Fruit fly (Drosophila melanogaster) whole organism, embryonic: ENCODE measurements around the gene Jupiter.

Experiments used
- Atf-2 ChIP-seq: fragments of 200-800 bp; sonication (Bioruptor generic); optimal IDR thresholded peaks from 2 replicates; lab custom pipeline; 2016; ENCODE audit warnings: missing biosample characterization, missing genetic modification characterization
- CG10321 ChIP-seq: fragments of 200-800 bp; sonication (Bioruptor generic); IDR thresholded peaks from 2 replicates; pipeline ENCODE4 v1.3.6; 2022; ENCODE audit warnings: missing biosample characterization, missing genetic modification characterization
- CG11085 ChIP-seq: fragments of 200-800 bp; sonication (Bioruptor generic); IDR thresholded peaks from 2 replicates; pipeline ENCODE4 v1.3.6; 2022; ENCODE audit warnings: missing biosample characterization, missing genetic modification characterization
- CG11398 ChIP-seq: fragments of 200-800 bp; sonication (Bioruptor generic); optimal IDR thresholded peaks from 2 replicates; lab custom pipeline; 2016; ENCODE audit warnings: missing biosample characterization, missing genetic modification characterization
- CG11560 ChIP-seq: fragments of 200-800 bp; sonication (Bioruptor generic); IDR thresholded peaks from 3 replicates; pipeline ENCODE4 v1.3.6; 2022; ENCODE audit warnings: missing biosample characterization, missing genetic modification characterization
- CG13624 ChIP-seq: fragments of 200-800 bp; sonication (Bioruptor generic); optimal IDR thresholded peaks from 2 replicates; lab custom pipeline; 2016; ENCODE audit warnings: missing biosample characterization, missing genetic modification characterization
- CG1529 ChIP-seq: fragments of 200-800 bp; sonication (Bioruptor generic); optimal IDR thresholded peaks from 3 replicates; lab custom pipeline; 2018; ENCODE audit warnings: missing biosample characterization, missing genetic modification characterization
- CG15601 ChIP-seq: fragments of 200-800 bp; sonication (Bioruptor generic); optimal IDR thresholded peaks from 3 replicates; lab custom pipeline; 2019; ENCODE audit warnings: missing biosample characterization, mild to moderate bottlenecking, missing genetic modification characterization, moderate library complexity
- CG15696 ChIP-seq: fragments of 200-800 bp; sonication (Bioruptor generic); optimal IDR thresholded peaks from 2 replicates; lab custom pipeline; 2019; ENCODE audit warnings: missing biosample characterization, mild to moderate bottlenecking, missing genetic modification characterization, moderate library complexity
- CG18262 ChIP-seq: fragments of 200-800 bp; optimal IDR thresholded peaks from 3 replicates; lab custom pipeline; 2019; ENCODE audit warnings: missing biosample characterization, mild to moderate bottlenecking, missing genetic modification characterization, moderate library complexity
- CG2120 ChIP-seq: fragments of 200-800 bp; sonication (Bioruptor generic); optimal IDR thresholded peaks from 3 replicates; lab custom pipeline; 2016; ENCODE audit warnings: missing biosample characterization, missing genetic modification characterization
- CG3281 ChIP-seq: fragments of 200-800 bp; sonication (Bioruptor generic); optimal IDR thresholded peaks from 3 replicates; lab custom pipeline; 2017; ENCODE audit warnings: missing biosample characterization, mild to moderate bottlenecking, missing genetic modification characterization
- CG33557 ChIP-seq: fragments of 200-800 bp; sonication (Bioruptor generic); optimal IDR thresholded peaks from 2 replicates; lab custom pipeline; 2019; ENCODE audit warnings: missing biosample characterization, mild to moderate bottlenecking, missing genetic modification characterization, moderate library complexity
- CG3847 ChIP-seq: fragments of 200-800 bp; sonication (Bioruptor generic); IDR thresholded peaks from 2 replicates; pipeline ENCODE4 v1.3.6; 2022; ENCODE audit warnings: missing biosample characterization, missing genetic modification characterization
- CG5953 ChIP-seq: fragments of 200-800 bp; sonication (Bioruptor generic); IDR thresholded peaks from 2 replicates; pipeline ENCODE4 v1.3.6; 2022; ENCODE audit warnings: missing biosample characterization, missing genetic modification characterization
- CG6254 ChIP-seq: fragments of 200-800 bp; sonication (Bioruptor generic); optimal IDR thresholded peaks from 3 replicates; lab custom pipeline; 2017; ENCODE audit warnings: mild to moderate bottlenecking, missing biosample characterization, missing genetic modification reagents, missing genetic modification characterization
- CG9932 ChIP-seq: fragments of 200-800 bp; sonication (Bioruptor generic); IDR thresholded peaks from 2 replicates; pipeline ENCODE4 v1.3.6; 2022; ENCODE audit warnings: missing biosample characterization, missing genetic modification characterization
- CkIIα-i1 ChIP-seq: fragments of 200-800 bp; sonication (Bioruptor generic); IDR thresholded peaks from 2 replicates; pipeline ENCODE4 v1.3.6; 2022; ENCODE audit warnings: missing biosample characterization, missing genetic modification characterization
- Deaf1 ChIP-seq: fragments of 200-800 bp; optimal IDR thresholded peaks from 3 replicates; lab custom pipeline; 2019; ENCODE audit warnings: missing biosample characterization, mild to moderate bottlenecking, missing genetic modification characterization, moderate library complexity
- E2f2 ChIP-seq: fragments of 200-800 bp; sonication (Bioruptor generic); IDR thresholded peaks from 2 replicates; pipeline ENCODE4 v1.3.6; 2022; ENCODE audit warnings: missing biosample characterization, missing genetic modification characterization
- Lim3 ChIP-seq: fragments of 200-800 bp; sonication (Bioruptor generic); IDR thresholded peaks from 2 replicates; pipeline ENCODE4 v1.3.6; 2022; ENCODE audit warnings: missing biosample characterization, missing genetic modification characterization
- NC2α ChIP-seq: fragments of 200-800 bp; sonication (Bioruptor generic); optimal IDR thresholded peaks from 2 replicates; lab custom pipeline; 2016; ENCODE audit warnings: missing biosample characterization, missing genetic modification characterization
- Optix ChIP-seq: fragments of 200-800 bp; sonication (Bioruptor generic); IDR thresholded peaks from 3 replicates; pipeline ENCODE4 v1.3.6; 2022; ENCODE audit warnings: missing biosample characterization, missing genetic modification characterization
- Spps ChIP-seq: fragments of 200-800 bp; sonication (Bioruptor generic); optimal IDR thresholded peaks from 2 replicates; lab custom pipeline; 2018; ENCODE audit warnings: missing biosample characterization, mild to moderate bottlenecking, missing genetic modification characterization
- Ssrp ChIP-seq: fragments of 200-800 bp; sonication (Bioruptor generic); optimal IDR thresholded peaks from 2 replicates; lab custom pipeline; 2018; ENCODE audit warnings: missing biosample characterization, mild to moderate bottlenecking, missing genetic modification characterization, moderate library complexity
- Xbp1 ChIP-seq: fragments of 200-800 bp; sonication (Bioruptor generic); optimal IDR thresholded peaks from 3 replicates; lab custom pipeline; 2016; ENCODE audit warnings: missing biosample characterization, mild to moderate bottlenecking, missing genetic modification characterization
- ac ChIP-seq: fragments of 200-800 bp; sonication (Bioruptor generic); optimal IDR thresholded peaks from 3 replicates; lab custom pipeline; 2017; ENCODE audit warnings: missing biosample characterization, mild to moderate bottlenecking, missing genetic modification characterization
- amos ChIP-seq: fragments of 200-800 bp; sonication (Bioruptor generic); IDR thresholded peaks from 2 replicates; pipeline ENCODE4 v1.3.6; 2022; ENCODE audit warnings: missing biosample characterization, missing genetic modification characterization; ENCODE audit not compliant: partially characterized antibody
- ase ChIP-seq: fragments of 200-800 bp; sonication (Bioruptor generic); IDR thresholded peaks from 3 replicates; pipeline ENCODE4 v1.3.6; 2022; ENCODE audit warnings: missing biosample characterization, missing genetic modification characterization
- chinmo ChIP-seq: fragments of 200-800 bp; sonication (Bioruptor generic); IDR thresholded peaks from 4 replicates; pipeline ENCODE4 v1.3.6; 2022; ENCODE audit warnings: missing biosample characterization, missing genetic modification characterization; ENCODE audit not compliant: partially characterized antibody
- ci ChIP-seq: fragments of 200-800 bp; sonication (Bioruptor generic); IDR thresholded peaks from 3 replicates; pipeline ENCODE4 v1.3.6; 2022; ENCODE audit warnings: missing biosample characterization, missing genetic modification characterization
- corto ChIP-seq: fragments of 200-800 bp; sonication (Bioruptor generic); optimal IDR thresholded peaks from 2 replicates; lab custom pipeline; 2016; ENCODE audit warnings: missing biosample characterization, mild to moderate bottlenecking, missing genetic modification characterization, moderate library complexity
- dpn ChIP-seq, 2 experiments: fragments of 200-800 bp; sonication (Bioruptor generic); optimal IDR thresholded peaks; 3 replicates each; lab custom pipeline; 2016; ENCODE audit warnings: missing biosample characterization in 2 of 2, missing genetic modification characterization in 2 of 2
- en ChIP-seq: fragments of 200-800 bp; sonication (Bioruptor generic); optimal IDR thresholded peaks from 2 replicates; lab custom pipeline; 2016; ENCODE audit warnings: missing biosample characterization, missing genetic modification characterization
- exex ChIP-seq: fragments of 200-800 bp; sonication (Bioruptor generic); optimal IDR thresholded peaks from 4 replicates; lab custom pipeline; 2018; ENCODE audit warnings: missing biosample characterization, mild to moderate bottlenecking, missing genetic modification characterization, moderate library complexity
- eyg ChIP-seq: fragments of 200-800 bp; sonication (Bioruptor generic); optimal IDR thresholded peaks from 3 replicates; lab custom pipeline; 2016; ENCODE audit warnings: missing biosample characterization, missing genetic modification characterization
- fd102C ChIP-seq: fragments of 200-800 bp; sonication (Bioruptor generic); optimal IDR thresholded peaks from 2 replicates; lab custom pipeline; 2018; ENCODE audit warnings: missing biosample characterization, mild to moderate bottlenecking, missing genetic modification characterization, moderate library complexity
- inv ChIP-seq: fragments of 200-800 bp; sonication (Bioruptor generic); IDR thresholded peaks from 2 replicates; pipeline ENCODE4 v1.3.6; 2022; ENCODE audit warnings: missing biosample characterization, missing genetic modification characterization; ENCODE audit not compliant: partially characterized antibody
- jing ChIP-seq: fragments of 200-800 bp; sonication (Bioruptor generic); optimal IDR thresholded peaks from 2 replicates; lab custom pipeline; 2018; ENCODE audit warnings: missing biosample characterization, mild to moderate bottlenecking, missing genetic modification characterization
- jumu ChIP-seq: fragments of 200-800 bp; sonication (Bioruptor generic); optimal IDR thresholded peaks from 3 replicates; lab custom pipeline; 2016; ENCODE audit warnings: missing biosample characterization, missing genetic modification characterization
- kay ChIP-seq: fragments of 200-800 bp; sonication (Bioruptor generic); optimal IDR thresholded peaks from 2 replicates; lab custom pipeline; 2016; ENCODE audit warnings: missing biosample characterization, missing genetic modification characterization
- lab ChIP-seq: fragments of 200-800 bp; sonication (Bioruptor generic); optimal IDR thresholded peaks from 3 replicates; lab custom pipeline; 2017; ENCODE audit warnings: missing biosample characterization, missing genetic modification characterization, mild to moderate bottlenecking, moderate library complexity, missing genetic modification reagents
- lbe ChIP-seq: fragments of 200-800 bp; sonication (Bioruptor generic); optimal IDR thresholded peaks from 2 replicates; lab custom pipeline; 2016; ENCODE audit warnings: missing biosample characterization, mild to moderate bottlenecking, missing genetic modification characterization
- peb ChIP-seq: fragments of 200-800 bp; sonication (Bioruptor generic); IDR thresholded peaks from 2 replicates; pipeline ENCODE4 v1.3.6; 2022; ENCODE audit warnings: missing biosample characterization, missing genetic modification characterization
- phol ChIP-seq: fragments of 200-800 bp; sonication (Bioruptor generic); optimal IDR thresholded peaks from 3 replicates; lab custom pipeline; 2018; ENCODE audit warnings: missing biosample characterization, mild to moderate bottlenecking, missing genetic modification characterization, moderate library complexity
- slou ChIP-seq: fragments of 200-800 bp; sonication (Bioruptor generic); optimal IDR thresholded peaks from 3 replicates; lab custom pipeline; 2016; ENCODE audit warnings: missing biosample characterization, missing genetic modification characterization
- slp2 ChIP-seq: fragments of 200-800 bp; sonication (Bioruptor generic); optimal IDR thresholded peaks from 2 replicates; lab custom pipeline; 2016; ENCODE audit warnings: missing biosample characterization, missing genetic modification characterization
- vfl ChIP-seq: fragments of 200-800 bp; sonication (Bioruptor generic); optimal IDR thresholded peaks from 2 replicates; lab custom pipeline; 2016; ENCODE audit warnings: missing biosample characterization, missing genetic modification characterization

Jupiter gene

dm6 chr3R:11656614-11657216, 37.0 kb upstream of the Jupiter start (continued):
- peak; percentile 98 for TF ChIP-seq CG9932
- TF ChIP-seq CG3847 (GFP tag; lab: Robert Waterston, UW): peak; percentile 97
- TF ChIP-seq CG10321 (GFP tag; lab: Robert Waterston, UW): peak; percentile 82
- peak; percentile 98 for TF ChIP-seq lab (GFP tag; lab: Kevin White, UChicago)
- TF ChIP-seq slou (GFP tag; lab: Kevin White, UChicago): peak; percentile 93
- peak; percentile 98 for TF ChIP-seq ci (GFP tag; lab: Robert Waterston, UW)
- TF ChIP-seq Atf-2 (GFP tag; lab: Kevin White, UChicago): peak; percentile 93
- TF ChIP-seq dpn (GFP tag; optimal IDR thresholded peaks at IDR 0.05; lab: Kevin White, UChicago): peak; percentile 96 to 97
- peak; percentile 79 for TF ChIP-seq exex (tag; lab: Kevin White, UChicago)
- peak; percentile 95 for TF ChIP-seq CG3281 (GFP tag; lab: Kevin White, UChicago)
- TF ChIP-seq CG6254: peak; percentile 84
- TF ChIP-seq CG15601 (tag; lab: Kevin White, UChicago): peak; percentile 94

- TF ChIP-seq peb: peak; percentile 93
- TF ChIP-seq Xbp1 (GFP tag; lab: Kevin White, UChicago): peak; percentile 96
- peak; percentile 94 for TF ChIP-seq phol
- TF ChIP-seq eyg (GFP tag; lab: Kevin White, UChicago): peak; percentile 56
- TF ChIP-seq CG5953: peak; percentile 98
- TF ChIP-seq jing: peak; percentile 88
- TF ChIP-seq CG33557: peak; percentile 73
- peak; percentile 82 for TF ChIP-seq CG2120 (GFP tag; lab: Kevin White, UChicago)
- TF ChIP-seq CG18262: peak; percentile 97
- peak; percentile 87 for TF ChIP-seq Lim3
- peak; percentile 97 for TF ChIP-seq ase
- peak; percentile 86 for TF ChIP-seq slp2 (GFP tag; lab: Kevin White, UChicago)
- TF ChIP-seq lbe (GFP tag; lab: Kevin White, UChicago): peak; percentile 93
- TF ChIP-seq CG11560 (tag; lab: Robert Waterston, UW): peak; percentile 68
- TF ChIP-seq CG15696 (tag; lab: Kevin White, UChicago): peak; percentile 82
- peak; percentile 86; the same call in 2 of the 4 replicates for TF ChIP-seq chinmo (GFP tag; lab: Robert Waterston, UW)
- TF ChIP-seq kay (GFP tag; lab: Kevin White, UChicago): peak; percentile 82
- peak; percentile 73 for TF ChIP-seq vfl (GFP tag; lab: Kevin White, UChicago)
- peak; percentile 52 for TF ChIP-seq CG13624 (GFP tag; lab: Kevin White, UChicago)
- TF ChIP-seq corto (GFP tag; lab: Kevin White, UChicago): peak; percentile 92
- TF ChIP-seq CG11398 (GFP tag; lab: Kevin White, UChicago): peak; percentile 16
- peak; percentile 32; the same call in 1 of the 2 replicates for TF ChIP-seq amos (GFP tag; lab: Robert Waterston, UW)
- TF ChIP-seq jumu (GFP tag; lab: Kevin White, UChicago): peak; percentile 84
- peak; percentile 93 for TF ChIP-seq Ssrp (tag; lab: Kevin White, UChicago)
- peak; percentile 92 for TF ChIP-seq CG1529 (GFP tag; lab: Kevin White, UChicago)
- peak; percentile 16; the same call in 1 of the 2 replicates for TF ChIP-seq inv (GFP tag; lab: Robert Waterston, UW)
- TF ChIP-seq Optix (GFP tag; lab: Robert Waterston, UW): peak; percentile 96
- TF ChIP-seq ac (GFP tag; lab: Kevin White, UChicago): peak; percentile 90
- TF ChIP-seq en: peak; percentile 66
- TF ChIP-seq CG11085 (GFP tag; lab: Robert Waterston, UW): peak; percentile 69
- TF ChIP-seq E2f2 (GFP tag; lab: Robert Waterston, UW): peak; percentile 82
- TF ChIP-seq Spps (tag; lab: Kevin White, UChicago): peak; percentile 94
- TF ChIP-seq CkIIα-i1: peak; percentile 26; the same call in 1 of the 2 replicates
- TF ChIP-seq NC2α (GFP tag; lab: Kevin White, UChicago): peak; percentile 72
- peak; percentile 73 for TF ChIP-seq fd102C (GFP tag; lab: Kevin White, UChicago)
- TF ChIP-seq Deaf1 (tag; lab: Kevin White, UChicago): peak; percentile 72
Observed at dm6 chr3R:11655873-11656374, 36.2 kb upstream of the Jupiter start, which contains the start of gene CG42327. TSS of gene CG42327 (plus strand) at chr3R:11656149.
